Worm (Caenorhabditis elegans): ENCODE measurements around the gene clec-88.

Gene clec-88

ce11 chrII:6371003-6371402 is 5.5 kb downstream of the clec-88 start, which contains the start of gene lin-23:
Gene lin-23, plus strand, starts transcription at chrII:6371303.
- TF ChIP-seq ceh-36 (tag; optimal IDR thresholded peaks at IDR 0.05) (no peak), pes-1 (GFP tag; IDR thresholded peaks at IDR 0.05) (no peak), hnd-1 (tag; optimal IDR thresholded peaks at IDR 0.05) (no peak), sea-1 (GFP tag; conservative IDR thresholded peaks at IDR 0.05) (no peak), ets-7 (tag; optimal IDR thresholded peaks at IDR 0.05) (no peak), tbx-11 (GFP tag; IDR thresholded peaks at IDR 0.05) (no peak), B0310.2 (tag; optimal IDR thresholded peaks at IDR 0.05) (no peak), ceh-13 (GFP tag; optimal IDR thresholded peaks at IDR 0.05) (no peak), hmg-4 (GFP tag; optimal IDR thresholded peaks at IDR 0.05) (no peak), scrt-1 (GFP tag; IDR thresholded peaks at IDR 0.05) (no peak), hmbx-1 (tag; optimal IDR thresholded peaks at IDR 0.05) (no peak), flt-1 (GFP tag; IDR thresholded peaks at IDR 0.05) (no peak), ama-1 (optimal IDR thresholded peaks at IDR 0.05) (no peak)

- no peak for TF ChIP-seq B0310.2 (tag; optimal IDR thresholded peaks at IDR 0.05)
- no peak for TF ChIP-seq hmg-4 (GFP tag; optimal IDR thresholded peaks at IDR 0.05)
- no peak for TF ChIP-seq scrt-1 (GFP tag; IDR thresholded peaks at IDR 0.05)
- TF ChIP-seq sea-1 (GFP tag; conservative IDR thresholded peaks at IDR 0.05), result no peak
- no peak for TF ChIP-seq ets-7 (tag; optimal IDR thresholded peaks at IDR 0.05)
- TF ChIP-seq hnd-1 (tag; optimal IDR thresholded peaks at IDR 0.05), result no peak
- TF ChIP-seq ama-1 (optimal IDR thresholded peaks at IDR 0.05), result no peak
- TF ChIP-seq ceh-13 (GFP tag; optimal IDR thresholded peaks at IDR 0.05), result no peak
- TF ChIP-seq tra-4 (tag; optimal IDR thresholded peaks at IDR 0.05), result no peak
- no peak for TF ChIP-seq ceh-36 (tag; optimal IDR thresholded peaks at IDR 0.05)
- no peak for TF ChIP-seq tbx-11 (GFP tag; IDR thresholded peaks at IDR 0.05)
- no peak for TF ChIP-seq hmbx-1 (tag; optimal IDR thresholded peaks at IDR 0.05)
- no peak for TF ChIP-seq pes-1 (GFP tag; IDR thresholded peaks at IDR 0.05)
- no peak for TF ChIP-seq F13C5.2 (tag; optimal IDR thresholded peaks at IDR 0.05)
- TF ChIP-seq flt-1 (GFP tag; IDR thresholded peaks at IDR 0.05), result no peak
- TF ChIP-seq tbx-37 (GFP tag; conservative IDR thresholded peaks at IDR 0.05), result no peak
These were observed 7.8 kb downstream of the clec-88 start for ce11 chrII:6373361-6373760.

ce11 chrII:6374646-6375045 is 9.1 kb downstream of the clec-88 start:
- TF ChIP-seq hnd-1 (tag; optimal IDR thresholded peaks at IDR 0.05) (no peak), hmg-4 (GFP tag; optimal IDR thresholded peaks at IDR 0.05) (no peak), ceh-13 (GFP tag; optimal IDR thresholded peaks at IDR 0.05) (no peak), ama-1 (optimal IDR thresholded peaks at IDR 0.05) (no peak), aly-1 (tag; optimal IDR thresholded peaks at IDR 0.05) (no peak), hmbx-1 (tag; optimal IDR thresholded peaks at IDR 0.05) (no peak), tra-4 (tag; optimal IDR thresholded peaks at IDR 0.05) (no peak), F13C5.2 (tag; optimal IDR thresholded peaks at IDR 0.05) (no peak), tbx-11 (GFP tag; IDR thresholded peaks at IDR 0.05) (no peak), pes-1 (GFP tag; IDR thresholded peaks at IDR 0.05) (no peak), tbx-37 (GFP tag; conservative IDR thresholded peaks at IDR 0.05) (no peak), sea-1 (GFP tag; conservative IDR thresholded peaks at IDR 0.05) (no peak), flt-1 (GFP tag; IDR thresholded peaks at IDR 0.05) (no peak), scrt-1 (GFP tag; IDR thresholded peaks at IDR 0.05) (no peak)

ce11 chrII:6376693-6377092 is 11.2 kb downstream of the clec-88 start:
- TF ChIP-seq ama-1 (optimal IDR thresholded peaks at IDR 0.05) (no peak), B0310.2 (tag; optimal IDR thresholded peaks at IDR 0.05) (no peak), hmg-4 (GFP tag; optimal IDR thresholded peaks at IDR 0.05) (no peak), F13C5.2 (tag; optimal IDR thresholded peaks at IDR 0.05) (no peak), sea-1 (GFP tag; conservative IDR thresholded peaks at IDR 0.05) (no peak), scrt-1 (GFP tag; IDR thresholded peaks at IDR 0.05) (no peak)

- TF ChIP-seq aly-1 (tag; optimal IDR thresholded peaks at IDR 0.05) (no peak), B0310.2 (tag; optimal IDR thresholded peaks at IDR 0.05) (no peak), flt-1 (GFP tag; IDR thresholded peaks at IDR 0.05) (no peak), scrt-1 (GFP tag; IDR thresholded peaks at IDR 0.05) (no peak), ceh-36 (tag; optimal IDR thresholded peaks at IDR 0.05) (no peak), hmg-4 (GFP tag; optimal IDR thresholded peaks at IDR 0.05) (no peak), sea-1 (GFP tag; conservative IDR thresholded peaks at IDR 0.05) (no peak), ceh-13 (GFP tag; optimal IDR thresholded peaks at IDR 0.05) (no peak), ets-7 (tag; optimal IDR thresholded peaks at IDR 0.05) (no peak), tbx-11 (GFP tag; IDR thresholded peaks at IDR 0.05) (no peak), pes-1 (GFP tag; IDR thresholded peaks at IDR 0.05) (no peak), tra-4 (tag; optimal IDR thresholded peaks at IDR 0.05) (no peak), F13C5.2 (tag; optimal IDR thresholded peaks at IDR 0.05) (no peak), tbx-37 (GFP tag; conservative IDR thresholded peaks at IDR 0.05) (no peak), hmbx-1 (tag; optimal IDR thresholded peaks at IDR 0.05) (no peak), ama-1 (optimal IDR thresholded peaks at IDR 0.05) (no peak), hnd-1 (tag; optimal IDR thresholded peaks at IDR 0.05) (no peak)
These were observed 11.9 kb downstream of the clec-88 start for ce11 chrII:6377381-6377948.

ce11 chrII:6379038-6379563 is 13.6 kb downstream of the clec-88 start:
- TF ChIP-seq F13C5.2 (tag; optimal IDR thresholded peaks at IDR 0.05), result no peak
- TF ChIP-seq tra-4 (tag; optimal IDR thresholded peaks at IDR 0.05), result no peak
- TF ChIP-seq aly-1 (tag; optimal IDR thresholded peaks at IDR 0.05), result no peak
- TF ChIP-seq ama-1 (optimal IDR thresholded peaks at IDR 0.05), result no peak
- TF ChIP-seq ceh-36 (tag; optimal IDR thresholded peaks at IDR 0.05), result no peak
- no peak for TF ChIP-seq ceh-13 (GFP tag; optimal IDR thresholded peaks at IDR 0.05)
- no peak for TF ChIP-seq sea-1 (GFP tag; conservative IDR thresholded peaks at IDR 0.05)
- no peak for TF ChIP-seq flt-1 (GFP tag; IDR thresholded peaks at IDR 0.05)
- TF ChIP-seq ets-7 (tag; optimal IDR thresholded peaks at IDR 0.05), result no peak
- TF ChIP-seq hnd-1 (tag; optimal IDR thresholded peaks at IDR 0.05), result no peak
- TF ChIP-seq tbx-11 (GFP tag; IDR thresholded peaks at IDR 0.05), result no peak
- no peak for TF ChIP-seq hmbx-1 (tag; optimal IDR thresholded peaks at IDR 0.05)
- TF ChIP-seq B0310.2 (tag; optimal IDR thresholded peaks at IDR 0.05), result no peak

ce11 chrII:6380866-6381265 is 15.3 kb downstream of the clec-88 start, which contains the start of gene F58F12.12:
Gene F58F12.12, plus strand, starts transcription at chrII:6381166.
- TF ChIP-seq pes-1 (GFP tag; IDR thresholded peaks at IDR 0.05) (no peak), B0310.2 (tag; optimal IDR thresholded peaks at IDR 0.05) (no peak), ets-7 (tag; optimal IDR thresholded peaks at IDR 0.05) (no peak), sea-1 (GFP tag; conservative IDR thresholded peaks at IDR 0.05) (no peak), hnd-1 (tag; optimal IDR thresholded peaks at IDR 0.05) (no peak), tra-4 (tag; optimal IDR thresholded peaks at IDR 0.05) (no peak), tbx-37 (GFP tag; conservative IDR thresholded peaks at IDR 0.05) (no peak), aly-1 (tag; optimal IDR thresholded peaks at IDR 0.05) (no peak), ceh-36 (tag; optimal IDR thresholded peaks at IDR 0.05) (no peak), hmg-4 (GFP tag; optimal IDR thresholded peaks at IDR 0.05) (no peak), F13C5.2 (tag; optimal IDR thresholded peaks at IDR 0.05) (no peak)

Data from whole organism, early embryonic.